Worm (Caenorhabditis elegans) whole organism, midembryonic: ENCODE measurements around the gene cutl-22.

Experiments used
- T22C8.4 ChIP-seq: fragments of 200-800 bp; sonication (Bioruptor generic); IDR thresholded peaks from 2 replicates; pipeline ENCODE4 v1.3.6; 2022; ENCODE audit warnings: missing genetic modification characterization, missing compliant biosample characterization
- cog-1 ChIP-seq: sonication (generic microtip); optimal IDR thresholded peaks from 2 replicates; lab custom pipeline; 2016; ENCODE audit warnings: missing genetic modification characterization, missing compliant biosample characterization
- flt-1 ChIP-seq: fragments of 200-800 bp; sonication (Bioruptor generic); IDR thresholded peaks from 2 replicates; pipeline ENCODE4 v1.3.6; 2022; ENCODE audit warnings: missing genetic modification characterization, missing compliant biosample characterization
- klf-2 ChIP-seq: fragments of 200-800 bp; sonication (Bioruptor generic); conservative IDR thresholded peaks from 2 replicates; pipeline ENCODE4 v1.3.6; 2022; ENCODE audit warnings: missing genetic modification reagents, missing genetic modification characterization, missing compliant biosample characterization
- med-1 ChIP-seq: sonication (generic microtip); optimal IDR thresholded peaks from 2 replicates; lab custom pipeline; 2017; ENCODE audit warnings: missing genetic modification characterization, mild to moderate bottlenecking, missing compliant biosample characterization, antibody characterized with exemption, missing genetic modification reagents; ENCODE audit not compliant: insufficient read depth
- ref-1 ChIP-seq: fragments of 200-800 bp; sonication (Bioruptor generic); conservative IDR thresholded peaks from 2 replicates; pipeline ENCODE4 v1.3.6; 2022; ENCODE audit warnings: missing genetic modification reagents, missing genetic modification characterization, missing compliant biosample characterization
- tab-1 ChIP-seq: fragments of 200-800 bp; sonication (Bioruptor generic); IDR thresholded peaks from 2 replicates; pipeline ENCODE4 v1.3.6; 2022; ENCODE audit warnings: missing genetic modification characterization, missing compliant biosample characterization
- ztf-23 ChIP-seq: fragments of 200-800 bp; sonication (Bioruptor generic); IDR thresholded peaks from 2 replicates; pipeline ENCODE4 v1.3.6; 2022; ENCODE audit warnings: missing genetic modification reagents, missing genetic modification characterization, missing compliant biosample characterization
- ztf-29 ChIP-seq: fragments of 200-800 bp; sonication (Bioruptor generic); IDR thresholded peaks from 2 replicates; pipeline ENCODE4 v1.3.6; 2022; ENCODE audit warnings: missing genetic modification reagents, missing genetic modification characterization, missing compliant biosample characterization

cutl-22 gene

ce11 chrV:1133223-1133622, 8.3 kb upstream of the cutl-22 start:
- TF ChIP-seq cog-1 (no peak), ref-1 (GFP tag; lab: Robert Waterston, UW) (no peak)

ce11 chrV:1133840-1134239, 7.7 kb upstream of the cutl-22 start, which contains the start of gene cpr-5:
Gene cpr-5 (minus strand): TSS chrV:1134036.
- TF ChIP-seq flt-1 (GFP tag; lab: Robert Waterston, UW) (no peak), ref-1 (GFP tag; lab: Robert Waterston, UW) (no peak)

ce11 chrV:1134302-1134701, 7.2 kb upstream of the cutl-22 start, which contains the start of gene cpr-8:
Gene cpr-8 (plus strand): TSS chrV:1134602.
- no peak for TF ChIP-seq cog-1
- TF ChIP-seq ztf-29: no peak
- no peak for TF ChIP-seq ztf-23
- no peak for TF ChIP-seq med-1
- TF ChIP-seq ref-1 (GFP tag; lab: Robert Waterston, UW): no peak
- no peak for TF ChIP-seq flt-1 (GFP tag; lab: Robert Waterston, UW)
- no peak for TF ChIP-seq klf-2
- no peak for TF ChIP-seq tab-1
- TF ChIP-seq T22C8.4 (GFP tag; lab: Robert Waterston, UW): no peak

- no peak for TF ChIP-seq cog-1
- no peak for TF ChIP-seq T22C8.4 (GFP tag; lab: Robert Waterston, UW)
Observed at ce11 chrV:1140806-1141205, 727 bp upstream of the cutl-22 start.

- TF ChIP-seq klf-2: no peak
- TF ChIP-seq tab-1: no peak
- TF ChIP-seq ref-1 (GFP tag; lab: Robert Waterston, UW): no peak
- TF ChIP-seq T22C8.4 (GFP tag; lab: Robert Waterston, UW): no peak
- no peak for TF ChIP-seq flt-1 (GFP tag; lab: Robert Waterston, UW)
- TF ChIP-seq cog-1: no peak
Observed at ce11 chrV:1142251-1142650, 718 bp downstream of the cutl-22 start.

- TF ChIP-seq flt-1 (GFP tag; lab: Robert Waterston, UW): no peak
- TF ChIP-seq cog-1: no peak
- TF ChIP-seq med-1: no peak
- no peak for TF ChIP-seq ztf-29
- no peak for TF ChIP-seq tab-1
- no peak for TF ChIP-seq ref-1 (GFP tag; lab: Robert Waterston, UW)
- TF ChIP-seq klf-2: no peak
- TF ChIP-seq ztf-23: no peak
- no peak for TF ChIP-seq T22C8.4 (GFP tag; lab: Robert Waterston, UW)
Observed at ce11 chrV:1149734-1150669, 8.5 kb downstream of the cutl-22 start.

- no peak for TF ChIP-seq klf-2
- peak; percentile 88 for TF ChIP-seq T22C8.4 (GFP tag; lab: Robert Waterston, UW)
- TF ChIP-seq ztf-23: peak; percentile 75; the same call in 1 of the 2 replicates
- TF ChIP-seq ref-1 (GFP tag; lab: Robert Waterston, UW): peak; percentile 47; the same call in 1 of the 2 replicates
- peak; percentile 88 for TF ChIP-seq flt-1 (GFP tag; lab: Robert Waterston, UW)
- 0 out of 2 replicates have a peak, but pooled peaks have one; percentile 14 for TF ChIP-seq tab-1
- no peak for TF ChIP-seq med-1
- no peak for TF ChIP-seq ztf-29
- peak; percentile 98 for TF ChIP-seq cog-1
Observed at ce11 chrV:1151324-1151742, 9.8 kb downstream of the cutl-22 start.

ce11 chrV:1151830-1152229, 10.3 kb downstream of the cutl-22 start:
- TF ChIP-seq ref-1 (GFP tag; lab: Robert Waterston, UW) (no peak), cog-1 (no peak), ztf-23 (no peak), ztf-29 (no peak), med-1 (no peak), tab-1 (no peak), T22C8.4 (GFP tag; lab: Robert Waterston, UW) (no peak), flt-1 (GFP tag; lab: Robert Waterston, UW) (no peak), klf-2 (no peak)

- no peak for TF ChIP-seq med-1
- TF ChIP-seq ztf-29: no peak
- TF ChIP-seq T22C8.4 (GFP tag; lab: Robert Waterston, UW): no peak
- TF ChIP-seq tab-1: no peak
- no peak for TF ChIP-seq cog-1
- TF ChIP-seq klf-2: no peak
- no peak for TF ChIP-seq flt-1 (GFP tag; lab: Robert Waterston, UW)
- TF ChIP-seq ref-1 (GFP tag; lab: Robert Waterston, UW): no peak
- no peak for TF ChIP-seq ztf-23
Observed at ce11 chrV:1152736-1153135, 11.2 kb downstream of the cutl-22 start.

- TF ChIP-seq ztf-29: no peak
- TF ChIP-seq ztf-23: no peak
Observed at ce11 chrV:1153387-1153786, 11.9 kb downstream of the cutl-22 start.

ce11 chrV:1153925-1154324, 12.4 kb downstream of the cutl-22 start:
- no peak for TF ChIP-seq klf-2
- TF ChIP-seq med-1: no peak
- peak; percentile 55; the same call in 1 of the 2 replicates for TF ChIP-seq ztf-23
- TF ChIP-seq flt-1 (GFP tag; lab: Robert Waterston, UW): 0 out of 2 replicates have a peak, but pooled peaks have one; percentile 26
